Worm (Caenorhabditis elegans) whole organism, L3 larva: ENCODE measurements around the gene lipl-2.

Experiments used
- fkh-10 ChIP-seq: sonication (generic microtip); optimal IDR thresholded peaks from 2 replicates; lab custom pipeline; 2017; ENCODE audit warnings: missing biosample characterization, missing genetic modification reagents, missing genetic modification characterization
- lin-15B ChIP-seq: fragments of 150-350 bp; optimal IDR thresholded peaks from 2 replicates; lab custom pipeline; 2014; ENCODE audit warnings: missing biosample characterization, missing genetic modification characterization
- nhr-11 ChIP-seq: fragments of 150-350 bp; optimal IDR thresholded peaks from 2 replicates; lab custom pipeline; 2014; ENCODE audit warnings: missing biosample characterization, missing genetic modification characterization
- nhr-237 ChIP-seq: fragments of 150-350 bp; optimal IDR thresholded peaks from 2 replicates; lab custom pipeline; 2014; ENCODE audit warnings: missing biosample characterization, missing genetic modification characterization
- pha-4 ChIP-seq: fragments of 150-350 bp; optimal IDR thresholded peaks from 2 replicates; lab custom pipeline; 2014; ENCODE audit warnings: missing biosample characterization, missing genetic modification reagents, missing genetic modification characterization
- snpc-4 ChIP-seq: fragments of 150-350 bp; optimal IDR thresholded peaks from 2 replicates; lab custom pipeline; 2014; ENCODE audit warnings: missing biosample characterization, missing genetic modification characterization
- unc-62 ChIP-seq: fragments of 150-350 bp; sonication (generic microtip); optimal IDR thresholded peaks from 4 replicates; lab custom pipeline; 2014; ENCODE audit warnings: missing biosample characterization, missing genetic modification reagents, missing genetic modification characterization

- TF ChIP-seq pha-4 (tag; lab: Kevin White, UChicago) (no peak), lin-15B (no peak), fkh-10 (no peak), nhr-237 (tag; lab: Kevin White, UChicago) (no peak), unc-62 (GFP tag; lab: Kevin White, UChicago) (no peak), nhr-11 (tag; lab: Kevin White, UChicago) (no peak), snpc-4 (tag; lab: Kevin White, UChicago) (no peak)
These were observed 20.8 kb downstream of the lipl-2 start for ce11 chrV:9812216-9812615.
